Fruit fly (Drosophila melanogaster) whole organism, embryonic: ENCODE results near the gene Bug22.
A peak's percentile ranks its signal among the peaks of the same experiment; 100 is the strongest.

Experiments used
- Ada2b ChIP-seq: fragments of 200-800 bp; sonication (Bioruptor generic); IDR thresholded peaks from 2 replicates; pipeline ENCODE4 v1.3.6; 2022; ENCODE audit warnings: missing biosample characterization, missing genetic modification characterization
- CG1024 ChIP-seq: fragments of 200-800 bp; sonication (Bioruptor generic); IDR thresholded peaks from 2 replicates; pipeline ENCODE4 v1.3.6; 2022; ENCODE audit warnings: missing biosample characterization, missing genetic modification characterization
- CG10959 ChIP-seq: fragments of 200-800 bp; sonication (Bioruptor generic); IDR thresholded peaks from 2 replicates; pipeline ENCODE4 v1.3.6; 2022; ENCODE audit warnings: missing biosample characterization, missing genetic modification characterization
- CG11723 ChIP-seq: fragments of 200-800 bp; sonication (Bioruptor generic); optimal IDR thresholded peaks from 2 replicates; lab custom pipeline; 2017; ENCODE audit warnings: missing biosample characterization, mild to moderate bottlenecking, missing genetic modification characterization
- CG12299 ChIP-seq: fragments of 200-800 bp; sonication (Bioruptor generic); optimal IDR thresholded peaks from 2 replicates; lab custom pipeline; 2018; ENCODE audit warnings: missing biosample characterization, mild to moderate bottlenecking, missing genetic modification characterization
- CG12744 ChIP-seq: fragments of 200-800 bp; sonication (Bioruptor generic); optimal IDR thresholded peaks from 2 replicates; lab custom pipeline; 2016; ENCODE audit warnings: missing biosample characterization, missing genetic modification characterization
- CG14441 ChIP-seq: fragments of 200-800 bp; sonication (Bioruptor generic); IDR thresholded peaks from 2 replicates; pipeline ENCODE4 v1.3.6; 2022; ENCODE audit warnings: missing biosample characterization, missing genetic modification characterization
- CG15073 ChIP-seq: fragments of 200-800 bp; sonication (Bioruptor generic); optimal IDR thresholded peaks from 2 replicates; lab custom pipeline; 2016; ENCODE audit warnings: missing biosample characterization, missing genetic modification characterization
- CG1529 ChIP-seq: fragments of 200-800 bp; sonication (Bioruptor generic); optimal IDR thresholded peaks from 3 replicates; lab custom pipeline; 2018; ENCODE audit warnings: missing biosample characterization, missing genetic modification characterization
- CG2199 ChIP-seq: fragments of 200-800 bp; sonication (Bioruptor generic); IDR thresholded peaks from 3 replicates; pipeline ENCODE4 v1.3.6; 2022; ENCODE audit warnings: missing biosample characterization, missing genetic modification characterization
- CG31224 ChIP-seq: fragments of 200-800 bp; sonication (Bioruptor generic); IDR thresholded peaks from 2 replicates; pipeline ENCODE4 v1.3.6; 2022; ENCODE audit warnings: missing biosample characterization, missing genetic modification characterization
- CG3407 ChIP-seq: fragments of 200-800 bp; sonication (Bioruptor generic); optimal IDR thresholded peaks from 2 replicates; lab custom pipeline; 2018; ENCODE audit warnings: missing biosample characterization, mild to moderate bottlenecking, missing genetic modification characterization
- CG4617 ChIP-seq: fragments of 200-800 bp; sonication (Bioruptor generic); optimal IDR thresholded peaks from 3 replicates; lab custom pipeline; 2016; ENCODE audit warnings: missing biosample characterization, missing genetic modification characterization, borderline replicate concordance
- CG5180 ChIP-seq: fragments of 200-800 bp; sonication (Bioruptor generic); optimal IDR thresholded peaks from 3 replicates; lab custom pipeline; 2017; ENCODE audit warnings: missing biosample characterization, missing genetic modification characterization, mild to moderate bottlenecking, moderate library complexity, missing genetic modification reagents
- CG6175 ChIP-seq: fragments of 200-800 bp; sonication (Bioruptor generic); IDR thresholded peaks from 3 replicates; pipeline ENCODE4 v1.3.6; 2022; ENCODE audit warnings: missing biosample characterization, missing genetic modification characterization
- CG7745 ChIP-seq: fragments of 200-800 bp; sonication (Bioruptor generic); optimal IDR thresholded peaks from 2 replicates; lab custom pipeline; 2018; ENCODE audit warnings: missing biosample characterization, mild to moderate bottlenecking, missing genetic modification characterization, moderate library complexity
- CG7786 ChIP-seq: fragments of 200-800 bp; sonication (Bioruptor generic); optimal IDR thresholded peaks from 2 replicates; lab custom pipeline; 2016; ENCODE audit warnings: missing biosample characterization, missing genetic modification characterization
- CG7928 ChIP-seq: fragments of 200-800 bp; sonication (Bioruptor generic); optimal IDR thresholded peaks from 2 replicates; lab custom pipeline; 2017; ENCODE audit warnings: missing biosample characterization, mild to moderate bottlenecking, missing genetic modification characterization
- CG9876 ChIP-seq: fragments of 200-800 bp; sonication (Bioruptor generic); optimal IDR thresholded peaks from 2 replicates; lab custom pipeline; 2016; ENCODE audit warnings: missing biosample characterization, missing genetic modification characterization
- CG9932 ChIP-seq: fragments of 200-800 bp; sonication (Bioruptor generic); IDR thresholded peaks from 2 replicates; pipeline ENCODE4 v1.3.6; 2022; ENCODE audit warnings: missing biosample characterization, missing genetic modification characterization
- E2f1 ChIP-seq: fragments of 200-800 bp; sonication (Bioruptor generic); IDR thresholded peaks from 2 replicates; pipeline ENCODE4 v1.3.6; 2022; ENCODE audit warnings: missing biosample characterization, missing genetic modification characterization
- Eip74EF ChIP-seq, 2 experiments: fragments of 200-800 bp in 1 of 2; fragments of >200 bp in 1 of 2; sonication (Bioruptor generic) in 1 of 2; optimal IDR thresholded peaks; 2 replicates each; lab custom pipeline; 2017 to 2019; ENCODE audit warnings: missing biosample characterization in 2 of 2, missing genetic modification characterization in 2 of 2, mild to moderate bottlenecking in 1 of 2, moderate library complexity in 1 of 2
- H15 ChIP-seq: fragments of 200-800 bp; sonication (Bioruptor generic); IDR thresholded peaks from 3 replicates; pipeline ENCODE4 v1.3.6; 2022; ENCODE audit warnings: missing biosample characterization, missing genetic modification characterization
- HLH54F ChIP-seq: fragments of 200-800 bp; sonication (Bioruptor generic); optimal IDR thresholded peaks from 3 replicates; lab custom pipeline; 2016; ENCODE audit warnings: missing biosample characterization, missing genetic modification characterization
- Hmr ChIP-seq: fragments of 200-800 bp; sonication (Bioruptor generic); optimal IDR thresholded peaks from 3 replicates; lab custom pipeline; 2017; ENCODE audit warnings: mild to moderate bottlenecking, missing biosample characterization, missing genetic modification reagents, missing genetic modification characterization
- MESR4 ChIP-seq: fragments of 200-800 bp; sonication (Bioruptor generic); optimal IDR thresholded peaks from 2 replicates; lab custom pipeline; 2018; ENCODE audit warnings: missing biosample characterization, mild to moderate bottlenecking, missing genetic modification characterization, moderate library complexity
- Mad ChIP-seq: fragments of 200-800 bp; sonication (Bioruptor generic); optimal IDR thresholded peaks from 2 replicates; lab custom pipeline; 2016; ENCODE audit warnings: missing biosample characterization, missing genetic modification characterization
- Max ChIP-seq: fragments of 200-800 bp; sonication (Bioruptor generic); optimal IDR thresholded peaks from 2 replicates; lab custom pipeline; 2016; ENCODE audit warnings: missing biosample characterization, mild to moderate bottlenecking, missing genetic modification characterization
- Med ChIP-seq: fragments of 200-800 bp; sonication (Bioruptor generic); peaks from one replicate; lab custom pipeline; 2016; ENCODE audit warnings: missing biosample characterization, missing genetic modification characterization, mild to moderate bottlenecking, inconsistent platforms, moderate library complexity
- Meics ChIP-seq: fragments of 200-800 bp; sonication (Bioruptor generic); optimal IDR thresholded peaks from 2 replicates; lab custom pipeline; 2017; ENCODE audit warnings: missing biosample characterization, mild to moderate bottlenecking, missing genetic modification characterization
- PHDP ChIP-seq: fragments of 200-800 bp; sonication (Bioruptor generic); optimal IDR thresholded peaks from 3 replicates; lab custom pipeline; 2018; ENCODE audit warnings: missing biosample characterization, mild to moderate bottlenecking, missing genetic modification characterization, moderate library complexity
- ap ChIP-seq: fragments of 200-800 bp; sonication (Bioruptor generic); IDR thresholded peaks from 2 replicates; pipeline ENCODE4 v1.3.6; 2022; ENCODE audit warnings: missing biosample characterization, missing genetic modification characterization
- az2 ChIP-seq: fragments of 200-800 bp; sonication (Bioruptor generic); optimal IDR thresholded peaks from 3 replicates; lab custom pipeline; 2016; ENCODE audit warnings: missing biosample characterization, missing genetic modification characterization
- bab2 ChIP-seq: fragments of 200-800 bp; sonication (Bioruptor generic); optimal IDR thresholded peaks from 2 replicates; lab custom pipeline; 2016; ENCODE audit warnings: missing biosample characterization, missing genetic modification characterization
- bsh ChIP-seq, 2 experiments: fragments of 200-800 bp; sonication (Bioruptor generic); optimal IDR thresholded peaks; 2 replicates each; lab custom pipeline; 2017 to 2018; ENCODE audit warnings: mild to moderate bottlenecking in 2 of 2, missing biosample characterization in 2 of 2, missing genetic modification characterization in 2 of 2, moderate library complexity in 1 of 2
- fru ChIP-seq: fragments of >200 bp; optimal IDR thresholded peaks from 2 replicates; lab custom pipeline; 2017
- jumu ChIP-seq: fragments of 200-800 bp; sonication (Bioruptor generic); optimal IDR thresholded peaks from 3 replicates; lab custom pipeline; 2016; ENCODE audit warnings: missing biosample characterization, missing genetic modification characterization
- klu ChIP-seq: fragments of 200-800 bp; sonication (Bioruptor generic); IDR thresholded peaks from 2 replicates; pipeline ENCODE4 v1.3.6; 2022; ENCODE audit warnings: missing biosample characterization, missing genetic modification characterization
- oc ChIP-seq: fragments of 200-800 bp; sonication (Bioruptor generic); optimal IDR thresholded peaks from 2 replicates; lab custom pipeline; 2018; ENCODE audit warnings: missing biosample characterization, mild to moderate bottlenecking, missing genetic modification characterization, moderate library complexity
- otp ChIP-seq: fragments of 200-800 bp; sonication (Bioruptor generic); IDR thresholded peaks from 3 replicates; pipeline ENCODE4, ENCODE4 v1.3.6; 2022; ENCODE audit warnings: missing biosample characterization, missing genetic modification characterization
- pan ChIP-seq, 4 experiments: fragments of >200 bp in 3 of 4; fragments of 200-800 bp in 1 of 4; sonication (Bioruptor generic) in 1 of 4; optimal IDR thresholded peaks in 3 of 4; IDR thresholded peaks in 1 of 4; 2 replicates each; pipeline versions ENCODE4 v1.3.6 to Lab custom; 2017 to 2022; ENCODE audit warnings: missing biosample characterization in 2 of 4, missing genetic modification characterization in 2 of 4, mixed read lengths in 1 of 4
- pb ChIP-seq: fragments of 200-800 bp; sonication (Bioruptor generic); optimal IDR thresholded peaks from 3 replicates; lab custom pipeline; 2016; ENCODE audit warnings: missing biosample characterization, missing genetic modification characterization
- phol ChIP-seq: fragments of 200-800 bp; sonication (Bioruptor generic); optimal IDR thresholded peaks from 3 replicates; lab custom pipeline; 2018; ENCODE audit warnings: missing biosample characterization, mild to moderate bottlenecking, missing genetic modification characterization, moderate library complexity
- prd ChIP-seq, 3 experiments: fragments of >200 bp in 2 of 3; fragments of 200-800 bp in 1 of 3; sonication (Bioruptor generic) in 1 of 3; optimal IDR thresholded peaks in 2 of 3; IDR thresholded peaks in 1 of 3; 2 replicates in 2 of 3; 3 replicates in 1 of 3; pipeline versions ENCODE4 v1.3.6 to Lab custom; 2017 to 2022; ENCODE audit warnings: missing biosample characterization in 1 of 3, missing genetic modification characterization in 1 of 3
- pum ChIP-seq: fragments of 200-800 bp; sonication (Bioruptor generic); optimal IDR thresholded peaks from 2 replicates; lab custom pipeline; 2016; ENCODE audit warnings: missing biosample characterization, missing genetic modification characterization
- run ChIP-seq: fragments of 200-800 bp; sonication (Bioruptor generic); optimal IDR thresholded peaks from 3 replicates; lab custom pipeline; 2018; ENCODE audit warnings: missing biosample characterization, mild to moderate bottlenecking, missing genetic modification characterization
- salm ChIP-seq: fragments of 200-800 bp; sonication (Bioruptor generic); optimal IDR thresholded peaks from 2 replicates; lab custom pipeline; 2018; ENCODE audit warnings: missing biosample characterization, mild to moderate bottlenecking, missing genetic modification characterization
- slou ChIP-seq: fragments of 200-800 bp; sonication (Bioruptor generic); optimal IDR thresholded peaks from 3 replicates; lab custom pipeline; 2016; ENCODE audit warnings: missing biosample characterization, missing genetic modification characterization
- ssp ChIP-seq: fragments of 200-800 bp; sonication (Bioruptor generic); IDR thresholded peaks from 2 replicates; pipeline ENCODE4 v1.3.6; 2022; ENCODE audit warnings: missing biosample characterization, missing genetic modification characterization

Bug22 gene

DNA sequence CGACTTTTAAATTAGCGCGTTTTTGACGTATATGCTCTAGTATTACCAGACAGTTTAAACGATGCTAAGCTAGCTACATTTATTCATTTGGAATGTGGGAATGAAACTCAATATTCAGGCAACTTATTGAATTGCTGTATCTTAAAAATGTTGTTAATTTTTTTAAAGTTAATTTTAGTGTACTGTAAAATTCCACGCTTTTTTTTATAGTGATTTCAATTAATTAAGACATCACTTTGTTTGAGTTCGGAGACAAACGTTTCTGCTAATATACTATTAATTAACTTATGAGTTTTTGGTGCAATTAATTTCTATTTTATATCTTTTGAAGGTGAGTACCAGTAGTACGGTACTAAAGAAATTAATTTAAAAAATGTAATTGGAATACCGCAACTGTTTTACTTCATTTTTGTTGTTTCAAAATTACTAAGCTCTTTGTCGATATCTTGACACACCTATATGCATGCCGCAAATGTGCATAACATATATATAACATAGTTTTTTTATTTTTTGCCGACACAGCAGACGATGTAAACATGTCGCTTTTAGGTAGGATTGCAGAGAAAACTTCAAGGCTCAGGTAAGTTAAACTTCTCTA is 44.4 kb downstream of the Bug22 start, which contains the start of the genes Cdk1 and mRpS7 (continued):
- TF ChIP-seq CG12299 (peak; percentile 32), CG7745 (tag; lab: Kevin White, UChicago) (no peak), fru (lab: Kevin White, UChicago) (no peak), HLH54F (GFP tag; lab: Kevin White, UChicago) (peak; percentile 64), CG1529 (peak; percentile 45), CG9876 (GFP tag; lab: Kevin White, UChicago) (no peak), CG11723 (GFP tag; lab: Kevin White, UChicago) (peak; percentile 86), jumu (GFP tag; lab: Kevin White, UChicago) (peak; percentile 33), CG2199 (GFP tag; lab: Robert Waterston, UW) (no peak), CG6175 (no peak), CG15073 (GFP tag; lab: Kevin White, UChicago) (no peak), MESR4 (GFP tag; lab: Kevin White, UChicago) (peak; percentile 62), run (tag; lab: Kevin White, UChicago) (no peak), pum (peak; percentile 56), CG7786 (GFP tag; lab: Kevin White, UChicago) (peak; percentile 47), pb (GFP tag; lab: Kevin White, UChicago) (no peak), Max (peak; percentile 79), CG14441 (GFP tag; lab: Robert Waterston, UW) (peak; percentile 74), Mad (GFP tag; lab: Kevin White, UChicago) (peak; percentile 40), Eip74EF (GFP tag; optimal IDR thresholded peaks at IDR 0.05; lab: Kevin White, UChicago) (peak in 1 of 2 experiments; percentile 38), ssp (GFP tag; lab: Robert Waterston, UW) (peak; percentile 71), CG10959 (GFP tag; lab: Robert Waterston, UW) (no peak), PHDP (tag; lab: Kevin White, UChicago) (peak; percentile 81), CG9932 (GFP tag; lab: Robert Waterston, UW) (peak; percentile 35; the same call in 1 of the 2 replicates), ap (GFP tag; lab: Robert Waterston, UW) (0 out of 2 replicates have a peak, but pooled peaks have one; percentile 40), klu (no peak; the same call in 1 of the 2 replicates), phol (tag; lab: Kevin White, UChicago) (peak; percentile 89), pan (optimal IDR thresholded peaks at IDR 0.05; lab: Kevin White, UChicago) (no peak), pan (GFP tag; optimal IDR thresholded peaks at IDR 0.05 in 1 of 2, IDR thresholded peaks at IDR 0.05 in 1 of 2) (peak in 1 of 2 experiments; percentile 82), salm (tag; lab: Kevin White, UChicago) (peak; percentile 66), bab2 (GFP tag; lab: Kevin White, UChicago) (peak; percentile 59), prd (optimal IDR thresholded peaks at IDR 0.05; lab: Kevin White, UChicago) (no peak), prd (GFP tag; IDR thresholded peaks at IDR 0.05; lab: Robert Waterston, UW) (peak; percentile 81), otp (GFP tag; lab: Robert Waterston, UW) (0 out of 3 replicates have a peak, but pooled peaks have one; percentile 41), Hmr (GFP tag; lab: Kevin White, UChicago) (peak; percentile 73), CG3407 (peak; percentile 44), CG12744 (GFP tag; lab: Kevin White, UChicago) (peak; percentile 30), bsh (GFP tag; optimal IDR thresholded peaks at IDR 0.05; lab: Kevin White, UChicago) (peak in 1 of 2 experiments; percentile 75), CG7928 (GFP tag; lab: Kevin White, UChicago) (peak; percentile 18), oc (tag; lab: Kevin White, UChicago) (no peak), CG5180 (GFP tag; lab: Kevin White, UChicago) (no peak), Ada2b (GFP tag; lab: Robert Waterston, UW) (peak; percentile 50; the same call in 1 of the 2 replicates), CG4617 (GFP tag; lab: Kevin White, UChicago) (peak; percentile 23), slou (GFP tag; lab: Kevin White, UChicago) (peak; percentile 45), E2f1 (GFP tag; lab: Robert Waterston, UW) (peak; percentile 56), Meics (GFP tag; lab: Kevin White, UChicago) (peak; percentile 79), CG31224 (GFP tag; lab: Robert Waterston, UW) (peak; percentile 39; the same call in 1 of the 2 replicates), az2 (GFP tag; lab: Kevin White, UChicago) (peak; percentile 67), H15 (GFP tag; lab: Robert Waterston, UW) (peak; percentile 47; the same call in 1 of the 3 replicates), CG1024 (peak; percentile 69; the same call in 1 of the 2 replicates), Med (peak; percentile 86)
